Fruit fly (Drosophila melanogaster): Measurements from ENCODE around the gene ssp5.

dm6 chr3R:12006417-12006816 lies 26.5 kb upstream of the ssp5 start:
- TF ChIP-seq insv (optimal IDR thresholded peaks at IDR 0.05) (no peak), Sin3A (optimal IDR thresholded peaks at IDR 0.05) (no peak), h (optimal IDR thresholded peaks at IDR 0.05) (no peak)
